Worm (Caenorhabditis elegans) whole organism, young adult: ENCODE results near the gene clec-196.

Experiments used
- B0019.2 ChIP-seq: fragments of 200-800 bp; sonication (Bioruptor generic); conservative IDR thresholded peaks from 2 replicates; pipeline ENCODE4 v1.3.6; 2022; ENCODE audit warnings: missing genetic modification reagents, missing genetic modification characterization, missing compliant biosample characterization
- D2030.7 ChIP-seq: fragments of 200-800 bp; sonication (Bioruptor generic); IDR thresholded peaks from 2 replicates; pipeline ENCODE4 v1.3.6; 2022; ENCODE audit warnings: missing genetic modification reagents, missing genetic modification characterization, missing compliant biosample characterization
- ama-1 ChIP-seq, 3 experiments: fragments of 150-350 bp in 1 of 3; sonication (generic microtip) in 2 of 3; optimal IDR thresholded peaks; 2 replicates each; lab custom pipeline; 2014 to 2018; ENCODE audit warnings: missing biosample characterization in 2 of 3, missing genetic modification characterization in 2 of 3, missing genetic modification reagents in 2 of 3
- bed-1 ChIP-seq: fragments of 200-800 bp; sonication (Bioruptor generic); IDR thresholded peaks from 2 replicates; pipeline ENCODE4 v1.3.6; 2022; ENCODE audit warnings: missing genetic modification reagents, missing genetic modification characterization, missing compliant biosample characterization
- dpl-1 ChIP-seq: fragments of 150-350 bp; optimal IDR thresholded peaks from 2 replicates; lab custom pipeline; 2014; ENCODE audit warnings: missing biosample characterization, missing genetic modification reagents, missing genetic modification characterization
- let-607 ChIP-seq, 2 experiments: fragments of 200-800 bp in 1 of 2; sonication (Bioruptor generic) in 1 of 2; sonication (generic microtip) in 1 of 2; optimal IDR thresholded peaks; 2 replicates each; lab custom pipeline; 2016 to 2018; ENCODE audit warnings: mild to moderate bottlenecking in 2 of 2, missing compliant biosample characterization in 2 of 2, missing genetic modification characterization in 2 of 2, moderate library complexity in 2 of 2, missing genotype in 1 of 2
- lin-40 ChIP-seq: sonication (generic microtip); optimal IDR thresholded peaks from 2 replicates; lab custom pipeline; 2016; ENCODE audit warnings: missing genetic modification characterization, mild to moderate bottlenecking, missing compliant biosample characterization, missing genotype, missing genetic modification reagents
- nfya-1 ChIP-seq: sonication (generic microtip); optimal IDR thresholded peaks from 2 replicates; lab custom pipeline; 2017; ENCODE audit warnings: antibody characterized with exemption, missing compliant biosample characterization, missing genetic modification characterization, borderline replicate concordance; ENCODE audit not compliant: insufficient read depth
- nhr-27 ChIP-seq: fragments of 200-800 bp; sonication (Bioruptor generic); optimal IDR thresholded peaks from 2 replicates; lab custom pipeline; 2018; ENCODE audit warnings: mild to moderate bottlenecking, missing genetic modification characterization, moderate library complexity, missing compliant biosample characterization
- sdz-38 ChIP-seq: sonication (generic microtip); optimal IDR thresholded peaks from 2 replicates; lab custom pipeline; 2016; ENCODE audit warnings: missing genotype, missing genetic modification characterization, missing compliant biosample characterization
- sea-2 ChIP-seq: fragments of 200-800 bp; sonication (Bioruptor generic); IDR thresholded peaks from 2 replicates; pipeline ENCODE4 v1.3.6; 2022; ENCODE audit warnings: missing genetic modification characterization, missing compliant biosample characterization
- snpc-4 ChIP-seq, 5 experiments: fragments of 150-350 bp in 1 of 5; sonication (generic microtip) in 4 of 5; optimal IDR thresholded peaks; 2 replicates each; lab custom pipeline; 2014 to 2018; ENCODE audit warnings: missing genetic modification characterization in 5 of 5, missing biosample characterization in 3 of 5, antibody characterized with exemption in 2 of 5, mild to moderate bottlenecking in 2 of 5, missing compliant biosample characterization in 2 of 5, missing genotype in 2 of 5, moderate library complexity in 2 of 5, missing genetic modification reagents in 1 of 5
- tbp1 ChIP-seq: fragments of 200-800 bp; sonication (Bioruptor generic); optimal IDR thresholded peaks from 2 replicates; lab custom pipeline; 2018; ENCODE audit warnings: mild to moderate bottlenecking, missing genetic modification characterization, missing compliant biosample characterization
- ztf-18 ChIP-seq: sonication (generic microtip); optimal IDR thresholded peaks from 2 replicates; lab custom pipeline; 2016; ENCODE audit warnings: missing genotype, mild to moderate bottlenecking, missing genetic modification characterization, missing compliant biosample characterization

- TF ChIP-seq tbp1 (peak; percentile 42), bed-1 (GFP tag; lab: Robert Waterston, UW) (no peak), dpl-1 (GFP tag; lab: Kevin White, UChicago) (peak; percentile 90), let-607 (tag; optimal IDR thresholded peaks at IDR 0.05; lab: Kevin White, UChicago) (no peak), sea-2 (GFP tag; lab: Robert Waterston, UW) (no peak), B0019.2 (GFP tag; lab: Robert Waterston, UW) (peak; percentile 66), lin-40 (no peak), snpc-4 (GFP tag; optimal IDR thresholded peaks at IDR 0.05; lab: Kevin White, UChicago) (peak; percentile 35), snpc-4 (tag; optimal IDR thresholded peaks at IDR 0.05; lab: Kevin White, UChicago) (peak in 3 of 4 experiments; percentile 16 to 76 (median 71)), D2030.7 (GFP tag; lab: Robert Waterston, UW) (peak; percentile 97), sdz-38 (tag; lab: Kevin White, UChicago) (no peak), ztf-18 (no peak), nfya-1 (tag; lab: Kevin White, UChicago) (no peak), nhr-27 (tag; lab: Kevin White, UChicago) (no peak), ama-1 (optimal IDR thresholded peaks at IDR 0.05; lab: Kevin White, UChicago) (no peak), ama-1 (GFP tag; optimal IDR thresholded peaks at IDR 0.05; lab: Kevin White, UChicago) (no peak)
These were observed 3.1 kb upstream of the clec-196 start, which contains the start of gene gln-5 for ce11 chrIV:17273602-17274110.
